Worm (Caenorhabditis elegans): Measurements from ENCODE around the gene cex-2.

DNA sequence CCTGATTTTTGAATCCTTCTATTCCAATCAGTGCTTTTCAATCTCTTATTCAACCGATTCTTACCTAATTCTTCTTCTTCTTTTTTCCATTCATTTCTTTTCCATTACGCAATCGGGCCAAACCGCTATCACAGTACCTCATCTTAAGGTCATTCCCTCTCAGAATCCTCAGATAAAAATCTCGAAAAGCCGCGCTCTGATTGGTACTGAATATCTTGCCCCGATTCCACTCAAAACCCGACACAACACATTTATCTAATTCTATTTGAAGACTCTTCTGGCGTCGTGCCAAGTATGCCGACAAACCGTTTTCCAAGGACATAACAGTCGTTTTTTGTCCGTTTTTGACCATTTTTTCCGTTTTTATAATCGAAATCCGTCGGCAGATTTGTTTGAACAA lies 33.3 kb downstream of the cex-2 start:
- TF ChIP-seq unc-55 (GFP tag; optimal IDR thresholded peaks at IDR 0.05) (no peak), fkh-10 (GFP tag; optimal IDR thresholded peaks at IDR 0.05) (no peak), elt-2 (tag; optimal IDR thresholded peaks at IDR 0.05) (no peak), zip-5 (tag; optimal IDR thresholded peaks at IDR 0.05) (no peak), mec-3 (tag; optimal IDR thresholded peaks at IDR 0.05; ENCODE audit: borderline replicate concordance) (no peak), ceh-45 (GFP tag; IDR thresholded peaks at IDR 0.05) (no peak), lim-6 (tag; optimal IDR thresholded peaks at IDR 0.05) (no peak), tbx-2 (tag; optimal IDR thresholded peaks at IDR 0.05) (no peak)
